Worm (Caenorhabditis elegans): Measurements from ENCODE around the gene F18A11.3.

ce11 chrII:13036717-13037116, at the start of gene F18A11.3:
- no peak for TF ChIP-seq snpc-4 (GFP tag; optimal IDR thresholded peaks at IDR 0.05)
- no peak for TF ChIP-seq snpc-4 (tag; optimal IDR thresholded peaks at IDR 0.05)
- no peak for TF ChIP-seq Y67H2A.10 (GFP tag; conservative IDR thresholded peaks at IDR 0.05)

All from whole organism, young adult.